Worm (Caenorhabditis elegans): Measurements from ENCODE around the gene Y37A1B.4.

The Y37A1B.4 gene

DNA sequence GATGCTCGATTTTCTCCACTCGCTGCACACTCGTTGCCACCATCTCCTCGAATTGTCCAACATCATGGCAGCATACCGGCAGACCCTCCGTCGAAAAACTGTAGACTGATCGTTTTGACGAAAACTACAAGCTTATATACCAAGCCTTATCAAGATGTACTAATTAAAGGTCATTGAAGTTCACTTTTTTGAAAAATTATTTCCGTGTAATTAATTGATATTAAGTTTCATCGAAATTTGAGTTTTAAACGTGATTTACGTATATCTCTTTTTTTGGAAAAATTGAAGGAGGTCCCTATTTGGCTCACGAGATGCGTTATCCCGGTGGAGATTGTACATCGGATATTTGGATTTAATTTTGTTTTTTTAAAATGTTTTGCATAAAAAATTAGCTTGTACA is at the start of gene Y37A1B.4:
Y37A1B.4 (minus strand) TSS at position 101 of the 400 bp plus-strand sequence.
- TF ChIP-seq tra-4 (tag; optimal IDR thresholded peaks at IDR 0.05): no peak
- TF ChIP-seq hnd-1 (tag; optimal IDR thresholded peaks at IDR 0.05): no peak
- no peak for TF ChIP-seq scrt-1 (GFP tag; IDR thresholded peaks at IDR 0.05)
- TF ChIP-seq aly-1 (tag; optimal IDR thresholded peaks at IDR 0.05): no peak
- no peak for TF ChIP-seq hmbx-1 (tag; optimal IDR thresholded peaks at IDR 0.05)
- TF ChIP-seq flt-1 (GFP tag; IDR thresholded peaks at IDR 0.05): no peak
- TF ChIP-seq ceh-36 (tag; optimal IDR thresholded peaks at IDR 0.05): no peak
- TF ChIP-seq tbx-37 (GFP tag; conservative IDR thresholded peaks at IDR 0.05): no peak
- TF ChIP-seq hmg-4 (GFP tag; optimal IDR thresholded peaks at IDR 0.05): no peak
- no peak for TF ChIP-seq tbx-11 (GFP tag; IDR thresholded peaks at IDR 0.05)
- no peak for TF ChIP-seq ets-7 (tag; optimal IDR thresholded peaks at IDR 0.05)
- no peak for TF ChIP-seq B0310.2 (tag; optimal IDR thresholded peaks at IDR 0.05)
- no peak for TF ChIP-seq sea-1 (GFP tag; conservative IDR thresholded peaks at IDR 0.05)
- no peak for TF ChIP-seq F13C5.2 (tag; optimal IDR thresholded peaks at IDR 0.05)

- TF ChIP-seq hmg-4 (GFP tag; optimal IDR thresholded peaks at IDR 0.05): no peak
- TF ChIP-seq ceh-13 (GFP tag; optimal IDR thresholded peaks at IDR 0.05): no peak
- no peak for TF ChIP-seq F13C5.2 (tag; optimal IDR thresholded peaks at IDR 0.05)
- no peak for TF ChIP-seq scrt-1 (GFP tag; IDR thresholded peaks at IDR 0.05)
- TF ChIP-seq ama-1 (optimal IDR thresholded peaks at IDR 0.05): no peak
- no peak for TF ChIP-seq hmbx-1 (tag; optimal IDR thresholded peaks at IDR 0.05)
- no peak for TF ChIP-seq tbx-11 (GFP tag; IDR thresholded peaks at IDR 0.05)
- TF ChIP-seq B0310.2 (tag; optimal IDR thresholded peaks at IDR 0.05): no peak
- TF ChIP-seq tra-4 (tag; optimal IDR thresholded peaks at IDR 0.05): no peak
- no peak for TF ChIP-seq ets-7 (tag; optimal IDR thresholded peaks at IDR 0.05)
- no peak for TF ChIP-seq flt-1 (GFP tag; IDR thresholded peaks at IDR 0.05)
These were observed 47.1 kb upstream of the Y37A1B.4 start for ce11 chrIV:14107647-14108046.

ce11 chrIV:14106274-14106673 is 45.8 kb upstream of the Y37A1B.4 start, which contains the start of gene ins-34:
TSS of gene ins-34 (plus strand) at chrIV:14106574.
- TF ChIP-seq hmbx-1 (tag; optimal IDR thresholded peaks at IDR 0.05) (no peak), ceh-13 (GFP tag; optimal IDR thresholded peaks at IDR 0.05) (no peak)

ce11 chrIV:14104745-14105144 is 44.2 kb upstream of the Y37A1B.4 start:
- TF ChIP-seq sea-1 (GFP tag; conservative IDR thresholded peaks at IDR 0.05) (no peak), ceh-36 (tag; optimal IDR thresholded peaks at IDR 0.05) (no peak), tbx-37 (GFP tag; conservative IDR thresholded peaks at IDR 0.05) (no peak), ceh-13 (GFP tag; optimal IDR thresholded peaks at IDR 0.05) (no peak), ama-1 (optimal IDR thresholded peaks at IDR 0.05) (no peak), F13C5.2 (tag; optimal IDR thresholded peaks at IDR 0.05) (no peak), flt-1 (GFP tag; IDR thresholded peaks at IDR 0.05) (no peak), hmbx-1 (tag; optimal IDR thresholded peaks at IDR 0.05) (no peak), hmg-4 (GFP tag; optimal IDR thresholded peaks at IDR 0.05) (no peak), ets-7 (tag; optimal IDR thresholded peaks at IDR 0.05) (no peak), tbx-11 (GFP tag; IDR thresholded peaks at IDR 0.05) (no peak), pes-1 (GFP tag; IDR thresholded peaks at IDR 0.05) (no peak), scrt-1 (GFP tag; IDR thresholded peaks at IDR 0.05) (no peak), B0310.2 (tag; optimal IDR thresholded peaks at IDR 0.05) (no peak), tra-4 (tag; optimal IDR thresholded peaks at IDR 0.05) (no peak)

DNA sequence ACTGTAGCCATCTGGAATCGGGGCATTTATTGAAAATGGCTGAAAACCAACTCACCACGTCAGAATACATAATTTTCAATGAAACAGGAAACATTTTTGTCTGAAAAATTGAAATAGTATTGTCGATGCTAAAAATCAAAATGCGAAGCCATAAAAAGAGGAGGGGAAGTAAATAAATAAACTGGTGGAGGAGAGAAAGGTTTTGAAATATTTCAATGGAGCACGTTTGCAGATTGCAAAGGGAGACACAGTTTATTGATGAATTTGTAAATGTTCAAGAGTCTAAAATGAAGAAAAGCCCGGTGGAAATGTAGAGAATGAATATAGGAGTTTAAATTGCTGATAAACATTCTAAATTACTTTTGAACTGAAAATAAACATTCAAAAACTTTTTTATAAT is 42.5 kb upstream of the Y37A1B.4 start, which contains the start of gene F52B11.5:
F52B11.5 (minus strand) TSS at position 178 of the 400 bp plus-strand sequence.
- TF ChIP-seq tbx-11 (GFP tag; IDR thresholded peaks at IDR 0.05): no peak
- TF ChIP-seq aly-1 (tag; optimal IDR thresholded peaks at IDR 0.05): no peak
- no peak for TF ChIP-seq tbx-37 (GFP tag; conservative IDR thresholded peaks at IDR 0.05)
- no peak for TF ChIP-seq hmg-4 (GFP tag; optimal IDR thresholded peaks at IDR 0.05)
- no peak for TF ChIP-seq ceh-36 (tag; optimal IDR thresholded peaks at IDR 0.05)
- TF ChIP-seq B0310.2 (tag; optimal IDR thresholded peaks at IDR 0.05): no peak
- TF ChIP-seq scrt-1 (GFP tag; IDR thresholded peaks at IDR 0.05): no peak
- no peak for TF ChIP-seq ceh-13 (GFP tag; optimal IDR thresholded peaks at IDR 0.05)
- no peak for TF ChIP-seq hmbx-1 (tag; optimal IDR thresholded peaks at IDR 0.05)
- no peak for TF ChIP-seq ama-1 (optimal IDR thresholded peaks at IDR 0.05)
- no peak for TF ChIP-seq pes-1 (GFP tag; IDR thresholded peaks at IDR 0.05)
- no peak for TF ChIP-seq hnd-1 (tag; optimal IDR thresholded peaks at IDR 0.05)

DNA sequence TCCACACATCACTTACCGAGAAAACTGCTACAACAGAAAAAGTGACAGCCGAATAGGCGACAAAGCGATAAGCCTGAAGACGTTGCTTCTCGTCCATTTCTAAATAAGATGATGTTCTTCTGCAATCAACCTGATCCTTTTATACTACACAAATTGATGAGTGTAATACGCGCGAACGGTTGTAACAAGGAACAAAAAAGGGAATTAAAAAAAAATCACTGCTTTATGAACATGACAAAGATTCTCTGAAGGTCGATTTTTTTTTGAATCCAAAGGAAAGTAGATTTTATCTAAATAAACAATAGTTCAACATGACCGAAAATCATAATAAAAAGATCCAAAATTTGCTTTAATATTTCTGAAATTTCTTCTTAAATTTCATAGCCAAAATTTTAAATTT is 38.7 kb upstream of the Y37A1B.4 start, which contains the start of gene col-133:
col-133 (minus strand) TSS at position 101 of the 400 bp plus-strand sequence.
- TF ChIP-seq ceh-36 (tag; optimal IDR thresholded peaks at IDR 0.05) (no peak), pes-1 (GFP tag; IDR thresholded peaks at IDR 0.05) (no peak), sea-1 (GFP tag; conservative IDR thresholded peaks at IDR 0.05) (no peak)

- no peak for TF ChIP-seq hnd-1 (tag; optimal IDR thresholded peaks at IDR 0.05)
- no peak for TF ChIP-seq tbx-11 (GFP tag; IDR thresholded peaks at IDR 0.05)
- no peak for TF ChIP-seq ets-7 (tag; optimal IDR thresholded peaks at IDR 0.05)
- TF ChIP-seq flt-1 (GFP tag; IDR thresholded peaks at IDR 0.05): no peak
- no peak for TF ChIP-seq ceh-36 (tag; optimal IDR thresholded peaks at IDR 0.05)
- no peak for TF ChIP-seq tra-4 (tag; optimal IDR thresholded peaks at IDR 0.05)
- no peak for TF ChIP-seq ceh-13 (GFP tag; optimal IDR thresholded peaks at IDR 0.05)
- TF ChIP-seq tbx-37 (GFP tag; conservative IDR thresholded peaks at IDR 0.05): no peak
- TF ChIP-seq aly-1 (tag; optimal IDR thresholded peaks at IDR 0.05): no peak
- no peak for TF ChIP-seq scrt-1 (GFP tag; IDR thresholded peaks at IDR 0.05)
- no peak for TF ChIP-seq pes-1 (GFP tag; IDR thresholded peaks at IDR 0.05)
- TF ChIP-seq sea-1 (GFP tag; conservative IDR thresholded peaks at IDR 0.05): no peak
- TF ChIP-seq hmbx-1 (tag; optimal IDR thresholded peaks at IDR 0.05): no peak
- TF ChIP-seq hmg-4 (GFP tag; optimal IDR thresholded peaks at IDR 0.05): no peak
These were observed 38.1 kb upstream of the Y37A1B.4 start for ce11 chrIV:14098540-14099098.

- TF ChIP-seq F13C5.2 (tag; optimal IDR thresholded peaks at IDR 0.05) (no peak), hnd-1 (tag; optimal IDR thresholded peaks at IDR 0.05) (no peak), scrt-1 (GFP tag; IDR thresholded peaks at IDR 0.05) (no peak), ets-7 (tag; optimal IDR thresholded peaks at IDR 0.05) (no peak), hmg-4 (GFP tag; optimal IDR thresholded peaks at IDR 0.05) (no peak), B0310.2 (tag; optimal IDR thresholded peaks at IDR 0.05) (no peak), pes-1 (GFP tag; IDR thresholded peaks at IDR 0.05) (no peak), ama-1 (optimal IDR thresholded peaks at IDR 0.05) (no peak), hmbx-1 (tag; optimal IDR thresholded peaks at IDR 0.05) (no peak), flt-1 (GFP tag; IDR thresholded peaks at IDR 0.05) (no peak), ceh-36 (tag; optimal IDR thresholded peaks at IDR 0.05) (no peak), ceh-13 (GFP tag; optimal IDR thresholded peaks at IDR 0.05) (no peak), tra-4 (tag; optimal IDR thresholded peaks at IDR 0.05) (no peak), tbx-37 (GFP tag; conservative IDR thresholded peaks at IDR 0.05) (no peak), aly-1 (tag; optimal IDR thresholded peaks at IDR 0.05) (no peak), sea-1 (GFP tag; conservative IDR thresholded peaks at IDR 0.05) (no peak), tbx-11 (GFP tag; IDR thresholded peaks at IDR 0.05) (no peak)
These were observed 30.7 kb upstream of the Y37A1B.4 start, which contains the start of gene noah-2 for ce11 chrIV:14091242-14091641. TSS of gene noah-2 (plus strand) at chrIV:14091254.
